Worm (Caenorhabditis elegans) whole organism, L2 larva: ENCODE data around the gene K11D12.13.

ENCODE experiments used
- C34F6.9 ChIP-seq: fragments of 150-350 bp; optimal IDR thresholded peaks from 2 replicates; lab custom pipeline; 2014; ENCODE audit warnings: missing biosample characterization, missing genetic modification characterization
- R02D3.7 ChIP-seq: fragments of 150-350 bp; optimal IDR thresholded peaks from 2 replicates; lab custom pipeline; 2014; ENCODE audit warnings: missing biosample characterization, missing genetic modification characterization
- Y55F3AM.14 ChIP-seq: fragments of 200-800 bp; sonication (Bioruptor generic); optimal IDR thresholded peaks from 2 replicates; lab custom pipeline; 2018; ENCODE audit warnings: mild to moderate bottlenecking, missing genetic modification characterization, missing compliant biosample characterization
- ama-1 ChIP-seq: fragments of 150-350 bp; optimal IDR thresholded peaks from 2 replicates; lab custom pipeline; 2018; ENCODE audit warnings: inconsistent platforms
- blmp-1 ChIP-seq: sonication (generic microtip); optimal IDR thresholded peaks from 2 replicates; lab custom pipeline; 2017; ENCODE audit warnings: missing genetic modification characterization, mild to moderate bottlenecking, missing compliant biosample characterization, antibody characterized with exemption, moderate library complexity; ENCODE audit not compliant: insufficient read depth
- ceh-82 ChIP-seq: fragments of 150-350 bp; optimal IDR thresholded peaks from 2 replicates; lab custom pipeline; 2014; ENCODE audit warnings: missing biosample characterization, missing genetic modification characterization
- crh-2 ChIP-seq: sonication (generic microtip); optimal IDR thresholded peaks from 2 replicates; lab custom pipeline; 2017; ENCODE audit warnings: missing biosample characterization, missing genetic modification characterization
- dmd-4 ChIP-seq: sonication (generic microtip); optimal IDR thresholded peaks from 2 replicates; lab custom pipeline; 2017; ENCODE audit warnings: missing biosample characterization, missing genetic modification characterization
- elt-3 ChIP-seq: sonication (generic microtip); optimal IDR thresholded peaks from 2 replicates; lab custom pipeline; 2017; ENCODE audit warnings: missing biosample characterization, missing genetic modification characterization
- fos-1 ChIP-seq: fragments of 150-350 bp; optimal IDR thresholded peaks from 2 replicates; lab custom pipeline; 2014; ENCODE audit warnings: missing biosample characterization, missing genetic modification characterization
- gmeb-1 ChIP-seq: fragments of 150-350 bp; optimal IDR thresholded peaks from 2 replicates; lab custom pipeline; 2014; ENCODE audit warnings: missing biosample characterization, missing genetic modification characterization
- lin-11 ChIP-seq: fragments of 150-350 bp; sonication (generic microtip); optimal IDR thresholded peaks from 2 replicates; lab custom pipeline; 2014; ENCODE audit warnings: missing biosample characterization, missing genetic modification characterization, inconsistent platforms, mixed read lengths
- lin-13 ChIP-seq: fragments of 150-350 bp; optimal IDR thresholded peaks from 2 replicates; lab custom pipeline; 2014; ENCODE audit warnings: missing biosample characterization, missing genetic modification reagents, missing genetic modification characterization
- lin-39 ChIP-seq: fragments of 150-350 bp; optimal IDR thresholded peaks from 2 replicates; lab custom pipeline; 2014; ENCODE audit warnings: missing biosample characterization, missing genetic modification reagents, missing genetic modification characterization
- lsy-2 ChIP-seq, 2 experiments: fragments of 150-350 bp in 1 of 2; sonication (generic microtip) in 1 of 2; optimal IDR thresholded peaks; 2 replicates each; lab custom pipeline; 2014 to 2017; ENCODE audit warnings: missing biosample characterization in 2 of 2, missing genetic modification characterization in 2 of 2
- mab-5 ChIP-seq: fragments of 150-350 bp; optimal IDR thresholded peaks from 2 replicates; lab custom pipeline; 2014; ENCODE audit warnings: missing biosample characterization, missing genetic modification characterization
- mbf-1 ChIP-seq: sonication (generic microtip); optimal IDR thresholded peaks from 2 replicates; lab custom pipeline; 2017; ENCODE audit warnings: missing biosample characterization, missing genetic modification characterization
- mdl-1 ChIP-seq, 2 experiments: fragments of 150-350 bp in 1 of 2; sonication (generic microtip) in 1 of 2; optimal IDR thresholded peaks; 2 replicates each; lab custom pipeline; 2017; ENCODE audit warnings: missing biosample characterization in 2 of 2, missing genetic modification characterization in 2 of 2
- nhr-23 ChIP-seq: fragments of 150-350 bp; optimal IDR thresholded peaks from 2 replicates; lab custom pipeline; 2014; ENCODE audit warnings: missing biosample characterization, missing genetic modification reagents, missing genetic modification characterization
- nhr-237 ChIP-seq: fragments of 150-350 bp; optimal IDR thresholded peaks from 2 replicates; lab custom pipeline; 2014; ENCODE audit warnings: missing biosample characterization, missing genetic modification characterization
- nhr-25 ChIP-seq: fragments of 150-350 bp; sonication (generic microtip); optimal IDR thresholded peaks from 3 replicates; lab custom pipeline; 2014; ENCODE audit warnings: missing biosample characterization, missing genetic modification characterization
- nhr-6 ChIP-seq: fragments of 150-350 bp; optimal IDR thresholded peaks from 2 replicates; lab custom pipeline; 2014; ENCODE audit warnings: missing biosample characterization, missing genetic modification characterization
- sem-4 ChIP-seq: fragments of 150-350 bp; optimal IDR thresholded peaks from 2 replicates; lab custom pipeline; 2014; ENCODE audit warnings: missing biosample characterization, missing genetic modification reagents, missing genetic modification characterization
- skn-1 ChIP-seq: sonication (generic microtip); optimal IDR thresholded peaks from 2 replicates; lab custom pipeline; 2017; ENCODE audit warnings: missing biosample characterization, missing genetic modification characterization
- sma-3 ChIP-seq: sonication (generic microtip); optimal IDR thresholded peaks from 2 replicates; lab custom pipeline; 2016; ENCODE audit warnings: missing genetic modification reagents, missing genetic modification characterization, missing compliant biosample characterization
- unc-39 ChIP-seq: fragments of 150-350 bp; optimal IDR thresholded peaks from 2 replicates; lab custom pipeline; 2014; ENCODE audit warnings: missing biosample characterization, missing genetic modification characterization
- unc-55 ChIP-seq: fragments of 150-350 bp; sonication (generic microtip); optimal IDR thresholded peaks from 3 replicates; lab custom pipeline; 2014; ENCODE audit warnings: missing biosample characterization, missing genetic modification reagents, missing genetic modification characterization
- unc-62 ChIP-seq: fragments of 150-350 bp; optimal IDR thresholded peaks from 2 replicates; lab custom pipeline; 2014; ENCODE audit warnings: missing biosample characterization, missing genetic modification reagents, missing genetic modification characterization
- zag-1 ChIP-seq: fragments of 150-350 bp; optimal IDR thresholded peaks from 2 replicates; lab custom pipeline; 2014; ENCODE audit warnings: missing biosample characterization, missing genetic modification characterization
- ztf-1 ChIP-seq: fragments of 200-800 bp; sonication (Bioruptor generic); conservative IDR thresholded peaks from 2 replicates; pipeline ENCODE4 v1.3.6; 2022; ENCODE audit warnings: missing genetic modification characterization, missing compliant biosample characterization
- ztf-11 ChIP-seq: sonication (generic microtip); optimal IDR thresholded peaks from 2 replicates; lab custom pipeline; 2017; ENCODE audit warnings: missing biosample characterization, missing genetic modification characterization

The K11D12.13 gene

ce11 chrV:5033099-5033498, at the start of gene K11D12.13:
Gene K11D12.13, plus strand, starts transcription at chrV:5033399.
- TF ChIP-seq ceh-82 (no peak), ama-1 (no peak), lin-13 (GFP tag; lab: Kevin White, UChicago) (no peak), mbf-1 (tag; lab: Kevin White, UChicago) (no peak)

ce11 chrV:4987097-4987496, 46.1 kb upstream of the K11D12.13 start, which contains the start of gene ncx-8:
Gene ncx-8, minus strand, starts transcription at chrV:4987197.
- TF ChIP-seq unc-39 (no peak), zag-1 (tag; lab: Kevin White, UChicago) (no peak), unc-55 (GFP tag; lab: Kevin White, UChicago) (no peak), sem-4 (tag; lab: Kevin White, UChicago) (no peak), ceh-82 (no peak), lsy-2 (tag; optimal IDR thresholded peaks at IDR 0.05; lab: Kevin White, UChicago) (no peak)

- no peak for TF ChIP-seq unc-55 (GFP tag; lab: Kevin White, UChicago)
- no peak for TF ChIP-seq ztf-1 (GFP tag; lab: Robert Waterston, UW)
- TF ChIP-seq C34F6.9 (tag; lab: Kevin White, UChicago): no peak
- no peak for TF ChIP-seq blmp-1
- no peak for TF ChIP-seq nhr-6 (tag; lab: Kevin White, UChicago)
- TF ChIP-seq nhr-25: no peak
- no peak for TF ChIP-seq unc-62 (GFP tag; lab: Kevin White, UChicago)
- TF ChIP-seq mab-5 (tag; lab: Kevin White, UChicago): no peak
- TF ChIP-seq nhr-23 (tag; lab: Kevin White, UChicago): no peak
- no peak for TF ChIP-seq nhr-237
- no peak for TF ChIP-seq Y55F3AM.14
- no peak for TF ChIP-seq skn-1 (tag; lab: Kevin White, UChicago)
- TF ChIP-seq, all 48 proteins: peak for 0
Measured at ce11 chrV:4995155-4995554, 38.0 kb upstream of the K11D12.13 start, which contains the start of gene ncx-9. Gene ncx-9, minus strand, starts transcription at chrV:4995255.

ce11 chrV:5000406-5000805, 32.8 kb upstream of the K11D12.13 start, which contains the start of gene ugt-7:
Gene ugt-7, minus strand, starts transcription at chrV:5000566.
- TF ChIP-seq gmeb-1 (tag; lab: Kevin White, UChicago) (no peak), fos-1 (peak; percentile 66)

ce11 chrV:5001386-5001785, 31.8 kb upstream of the K11D12.13 start, which contains the start of gene srr-8:
Gene srr-8, plus strand, starts transcription at chrV:5001686.
- TF ChIP-seq dmd-4 (tag; lab: Kevin White, UChicago): no peak
- no peak for TF ChIP-seq ztf-11 (tag; lab: Kevin White, UChicago)
- no peak for TF ChIP-seq mdl-1 (tag; optimal IDR thresholded peaks at IDR 0.05; lab: Kevin White, UChicago)
- no peak for TF ChIP-seq sma-3 (GFP tag; lab: Kevin White, UChicago)
- TF ChIP-seq zag-1 (tag; lab: Kevin White, UChicago): no peak
- no peak for TF ChIP-seq lin-11
- TF ChIP-seq ztf-1 (GFP tag; lab: Robert Waterston, UW): no peak
- TF ChIP-seq R02D3.7 (tag; lab: Kevin White, UChicago): no peak
- TF ChIP-seq crh-2 (tag; lab: Kevin White, UChicago): no peak
- TF ChIP-seq nhr-25: no peak
- no peak for TF ChIP-seq mbf-1 (tag; lab: Kevin White, UChicago)
- TF ChIP-seq Y55F3AM.14: no peak
- TF ChIP-seq lin-39 (tag; lab: Kevin White, UChicago): no peak

ce11 chrV:5012193-5012853, 20.9 kb upstream of the K11D12.13 start, which contains the start of gene srr-6:
Gene srr-6, plus strand, starts transcription at chrV:5012803.
- TF ChIP-seq lin-39 (tag; lab: Kevin White, UChicago): no peak
- no peak for TF ChIP-seq nhr-6 (tag; lab: Kevin White, UChicago)
- no peak for TF ChIP-seq elt-3 (tag; lab: Kevin White, UChicago)
- TF ChIP-seq fos-1: peak; percentile 71
